Worm (Caenorhabditis elegans) whole organism, midembryonic: ENCODE data around the gene K08B12.3.

ENCODE experiments used
- T22C8.4 ChIP-seq: fragments of 200-800 bp; sonication (Bioruptor generic); IDR thresholded peaks from 2 replicates; pipeline ENCODE4 v1.3.6; 2022; ENCODE audit warnings: missing genetic modification characterization, missing compliant biosample characterization
- cog-1 ChIP-seq: sonication (generic microtip); optimal IDR thresholded peaks from 2 replicates; lab custom pipeline; 2016; ENCODE audit warnings: missing genetic modification characterization, missing compliant biosample characterization
- flt-1 ChIP-seq: fragments of 200-800 bp; sonication (Bioruptor generic); IDR thresholded peaks from 2 replicates; pipeline ENCODE4 v1.3.6; 2022; ENCODE audit warnings: missing genetic modification characterization, missing compliant biosample characterization
- klf-2 ChIP-seq: fragments of 200-800 bp; sonication (Bioruptor generic); conservative IDR thresholded peaks from 2 replicates; pipeline ENCODE4 v1.3.6; 2022; ENCODE audit warnings: missing genetic modification reagents, missing genetic modification characterization, missing compliant biosample characterization
- med-1 ChIP-seq: sonication (generic microtip); optimal IDR thresholded peaks from 2 replicates; lab custom pipeline; 2017; ENCODE audit warnings: missing genetic modification characterization, mild to moderate bottlenecking, missing compliant biosample characterization, antibody characterized with exemption, missing genetic modification reagents; ENCODE audit not compliant: insufficient read depth
- ref-1 ChIP-seq: fragments of 200-800 bp; sonication (Bioruptor generic); conservative IDR thresholded peaks from 2 replicates; pipeline ENCODE4 v1.3.6; 2022; ENCODE audit warnings: missing genetic modification reagents, missing genetic modification characterization, missing compliant biosample characterization
- tab-1 ChIP-seq: fragments of 200-800 bp; sonication (Bioruptor generic); IDR thresholded peaks from 2 replicates; pipeline ENCODE4 v1.3.6; 2022; ENCODE audit warnings: missing genetic modification characterization, missing compliant biosample characterization
- ztf-23 ChIP-seq: fragments of 200-800 bp; sonication (Bioruptor generic); IDR thresholded peaks from 2 replicates; pipeline ENCODE4 v1.3.6; 2022; ENCODE audit warnings: missing genetic modification reagents, missing genetic modification characterization, missing compliant biosample characterization
- ztf-29 ChIP-seq: fragments of 200-800 bp; sonication (Bioruptor generic); IDR thresholded peaks from 2 replicates; pipeline ENCODE4 v1.3.6; 2022; ENCODE audit warnings: missing genetic modification reagents, missing genetic modification characterization, missing compliant biosample characterization

Gene K08B12.3

ce11 chrV:6234876-6235275 lies at the start of gene K08B12.3:
Gene K08B12.3 (plus strand): TSS chrV:6235176.
- TF ChIP-seq T22C8.4 (GFP tag; lab: Robert Waterston, UW): no peak
- no peak for TF ChIP-seq flt-1 (GFP tag; lab: Robert Waterston, UW)
- no peak for TF ChIP-seq ztf-29 (GFP tag; lab: Robert Waterston, UW)
- TF ChIP-seq ref-1: no peak
- no peak for TF ChIP-seq med-1
- TF ChIP-seq tab-1: no peak
- TF ChIP-seq ztf-23 (GFP tag; lab: Robert Waterston, UW): no peak
- TF ChIP-seq klf-2 (GFP tag; lab: Robert Waterston, UW): no peak
- TF ChIP-seq cog-1 (tag; lab: Kevin White, UChicago): no peak

- no peak for TF ChIP-seq flt-1 (GFP tag; lab: Robert Waterston, UW)
- no peak for TF ChIP-seq cog-1 (tag; lab: Kevin White, UChicago)
- TF ChIP-seq tab-1: no peak
- TF ChIP-seq ztf-23 (GFP tag; lab: Robert Waterston, UW): no peak
- no peak for TF ChIP-seq T22C8.4 (GFP tag; lab: Robert Waterston, UW)
- no peak for TF ChIP-seq klf-2 (GFP tag; lab: Robert Waterston, UW)
- TF ChIP-seq ztf-29 (GFP tag; lab: Robert Waterston, UW): no peak
- TF ChIP-seq ref-1: no peak
These were observed 32.4 kb upstream of the K08B12.3 start, which contains the start of gene ttn-1 for ce11 chrV:6202573-6202972. Gene ttn-1 (minus strand): TSS chrV:6202632.

- TF ChIP-seq T22C8.4 (GFP tag; lab: Robert Waterston, UW): no peak
- no peak for TF ChIP-seq ztf-29 (GFP tag; lab: Robert Waterston, UW)
- TF ChIP-seq med-1: no peak
- no peak for TF ChIP-seq tab-1
- TF ChIP-seq ref-1: no peak
- TF ChIP-seq klf-2 (GFP tag; lab: Robert Waterston, UW): no peak
- 0 out of 2 replicates have a peak, but pooled peaks have one; percentile 10 for TF ChIP-seq flt-1 (GFP tag; lab: Robert Waterston, UW)
- peak; percentile 34 for TF ChIP-seq cog-1 (tag; lab: Kevin White, UChicago)
- no peak for TF ChIP-seq ztf-23 (GFP tag; lab: Robert Waterston, UW)
These were observed 30.9 kb upstream of the K08B12.3 start for ce11 chrV:6204046-6204445.

ce11 chrV:6206498-6206897 lies 28.5 kb upstream of the K08B12.3 start, which contains the start of gene W06H8.2:
Gene W06H8.2 (plus strand): TSS chrV:6206755.
- no peak for TF ChIP-seq tab-1
- TF ChIP-seq klf-2 (GFP tag; lab: Robert Waterston, UW): no peak
- TF ChIP-seq med-1: no peak
- TF ChIP-seq flt-1 (GFP tag; lab: Robert Waterston, UW): no peak
- TF ChIP-seq cog-1 (tag; lab: Kevin White, UChicago): no peak
- no peak for TF ChIP-seq T22C8.4 (GFP tag; lab: Robert Waterston, UW)
- TF ChIP-seq ref-1: no peak
- TF ChIP-seq ztf-23 (GFP tag; lab: Robert Waterston, UW): no peak

- TF ChIP-seq ztf-23 (GFP tag; lab: Robert Waterston, UW): no peak
- TF ChIP-seq klf-2 (GFP tag; lab: Robert Waterston, UW): no peak
- TF ChIP-seq ref-1: no peak
- TF ChIP-seq flt-1 (GFP tag; lab: Robert Waterston, UW): no peak
- no peak for TF ChIP-seq cog-1 (tag; lab: Kevin White, UChicago)
- no peak for TF ChIP-seq ztf-29 (GFP tag; lab: Robert Waterston, UW)
- no peak for TF ChIP-seq T22C8.4 (GFP tag; lab: Robert Waterston, UW)
- TF ChIP-seq tab-1: no peak
- TF ChIP-seq med-1: no peak
These were observed 26.4 kb upstream of the K08B12.3 start, which contains the start of gene rme-1 for ce11 chrV:6208585-6208984. Gene rme-1 (plus strand): TSS chrV:6208885.

- TF ChIP-seq klf-2 (GFP tag; lab: Robert Waterston, UW) (no peak), med-1 (no peak), T22C8.4 (GFP tag; lab: Robert Waterston, UW) (no peak), ztf-23 (GFP tag; lab: Robert Waterston, UW) (no peak), tab-1 (no peak)
These were observed 24.9 kb upstream of the K08B12.3 start for ce11 chrV:6209930-6210647.

ce11 chrV:6211509-6211908 lies 23.5 kb upstream of the K08B12.3 start:
- TF ChIP-seq ztf-23 (GFP tag; lab: Robert Waterston, UW): no peak
- no peak for TF ChIP-seq cog-1 (tag; lab: Kevin White, UChicago)
- TF ChIP-seq ref-1: no peak
- no peak for TF ChIP-seq flt-1 (GFP tag; lab: Robert Waterston, UW)
- no peak for TF ChIP-seq T22C8.4 (GFP tag; lab: Robert Waterston, UW)
- no peak for TF ChIP-seq med-1
- TF ChIP-seq tab-1: no peak
- no peak for TF ChIP-seq ztf-29 (GFP tag; lab: Robert Waterston, UW)
- TF ChIP-seq klf-2 (GFP tag; lab: Robert Waterston, UW): no peak

ce11 chrV:6212566-6212965 lies 22.4 kb upstream of the K08B12.3 start:
- no peak for TF ChIP-seq med-1
- TF ChIP-seq tab-1: no peak
- no peak for TF ChIP-seq ztf-23 (GFP tag; lab: Robert Waterston, UW)
- no peak for TF ChIP-seq flt-1 (GFP tag; lab: Robert Waterston, UW)
- TF ChIP-seq ztf-29 (GFP tag; lab: Robert Waterston, UW): no peak
- no peak for TF ChIP-seq klf-2 (GFP tag; lab: Robert Waterston, UW)
- no peak for TF ChIP-seq T22C8.4 (GFP tag; lab: Robert Waterston, UW)
- no peak for TF ChIP-seq cog-1 (tag; lab: Kevin White, UChicago)

- TF ChIP-seq ztf-23 (GFP tag; lab: Robert Waterston, UW) (no peak), ref-1 (no peak), T22C8.4 (GFP tag; lab: Robert Waterston, UW) (no peak), tab-1 (no peak), ztf-29 (GFP tag; lab: Robert Waterston, UW) (no peak), cog-1 (tag; lab: Kevin White, UChicago) (no peak), med-1 (no peak), klf-2 (GFP tag; lab: Robert Waterston, UW) (no peak), flt-1 (GFP tag; lab: Robert Waterston, UW) (no peak)
These were observed 21.7 kb upstream of the K08B12.3 start for ce11 chrV:6213216-6213735.
